Fruit fly (Drosophila melanogaster) Kc167 (cell line): ENCODE data around the gene CG15282.

Experiments
- Myc ChIP-seq: fragments of >200 bp; optimal IDR thresholded peaks from 2 replicates; lab custom pipeline; 2017; ENCODE audit warnings: missing external identifiers
- ttk ChIP-seq: sonication (Bioruptor generic); optimal IDR thresholded peaks from 2 replicates; lab custom pipeline; 2017; ENCODE audit warnings: missing external identifiers

- no peak for TF ChIP-seq Myc
- TF ChIP-seq ttk (lab: Kevin White, UChicago) = no peak
Observed at dm6 chr2L:14685637-14686232, 26.5 kb upstream of the CG15282 start.
